Fruit fly (Drosophila melanogaster) S2 (cell line): ENCODE results near the gene EndoU.
A peak's percentile ranks its signal among the peaks of the same experiment; 100 is the strongest.

Experiments
- CG8478 ChIP-seq: fragments of >200 bp; optimal IDR thresholded peaks from 2 replicates; lab custom pipeline; 2018
- CTCF ChIP-seq, 2 experiments: fragments of >200 bp; optimal IDR thresholded peaks; 2 replicates each; lab custom pipeline; 2018

DNA sequence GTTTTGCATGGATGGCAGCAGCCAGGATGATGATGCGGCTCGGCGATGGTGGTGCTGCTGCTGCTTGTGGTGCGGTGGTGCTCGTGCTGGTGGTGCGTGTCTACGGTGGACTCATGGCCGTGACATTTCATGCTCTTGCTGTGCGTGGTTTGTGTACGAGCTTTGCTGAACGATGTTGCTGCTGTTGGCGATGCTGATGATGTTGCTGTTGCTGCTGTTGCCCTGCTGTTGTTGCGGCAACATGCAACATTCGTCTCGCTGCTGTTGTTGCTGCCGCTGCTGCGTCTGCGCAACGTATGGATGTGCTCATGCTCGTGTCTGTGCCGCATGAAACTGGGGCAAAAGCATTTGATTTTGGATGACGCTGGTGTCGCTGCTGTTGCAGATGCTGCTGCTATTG lies 5.0 kb downstream of the EndoU start:
- TF ChIP-seq CG8478 (no peak), CTCF (optimal IDR thresholded peaks at IDR 0.05; lab: Kevin White, UChicago) (peak in 1 of 2 experiments; percentile 42)
